Fruit fly (Drosophila melanogaster) S2 (cell line): ENCODE data around the gene CG7530.

Experiments
- CG8478 ChIP-seq: fragments of >200 bp; optimal IDR thresholded peaks from 2 replicates; lab custom pipeline; 2018
- CTCF ChIP-seq, 2 experiments: fragments of >200 bp; optimal IDR thresholded peaks; 2 replicates each; lab custom pipeline; 2018

dm6 chr3R:14743418-14743817, 12.1 kb upstream of the CG7530 start:
- TF ChIP-seq CTCF (optimal IDR thresholded peaks at IDR 0.05; lab: Kevin White, UChicago) (no peak), CG8478 (lab: Kevin White, UChicago) (no peak)
